Fruit fly (Drosophila melanogaster) whole organism, embryonic: ENCODE data around the gene Ocrl.

Experiments used
- Adf1 ChIP-seq: fragments of 200-800 bp; sonication (Bioruptor generic); IDR thresholded peaks from 2 replicates; pipeline ENCODE4 v1.3.6; 2022; ENCODE audit warnings: missing biosample characterization, missing genetic modification characterization
- Blimp-1 ChIP-seq: fragments of 200-800 bp; sonication (Bioruptor generic); optimal IDR thresholded peaks from 3 replicates; lab custom pipeline; 2018; ENCODE audit warnings: missing biosample characterization, missing genetic modification characterization, mild to moderate bottlenecking, moderate library complexity, missing genetic modification reagents
- CG11085 ChIP-seq: fragments of 200-800 bp; sonication (Bioruptor generic); IDR thresholded peaks from 2 replicates; pipeline ENCODE4 v1.3.6; 2022; ENCODE audit warnings: missing biosample characterization, missing genetic modification characterization
- CG12071 ChIP-seq: fragments of 200-800 bp; sonication (Bioruptor generic); optimal IDR thresholded peaks from 3 replicates; lab custom pipeline; 2018; ENCODE audit warnings: missing biosample characterization, mild to moderate bottlenecking, missing genetic modification characterization
- CG15479 ChIP-seq: fragments of 200-800 bp; sonication (Bioruptor generic); optimal IDR thresholded peaks from 3 replicates; lab custom pipeline; 2019; ENCODE audit warnings: missing biosample characterization, mild to moderate bottlenecking, missing genetic modification characterization, moderate library complexity
- CG2116 ChIP-seq: fragments of 200-800 bp; sonication (Bioruptor generic); optimal IDR thresholded peaks from 3 replicates; lab custom pipeline; 2018; ENCODE audit warnings: missing biosample characterization, mild to moderate bottlenecking, missing genetic modification characterization
- CG2712 ChIP-seq: fragments of 200-800 bp; optimal IDR thresholded peaks from 3 replicates; lab custom pipeline; 2019; ENCODE audit warnings: missing biosample characterization, mild to moderate bottlenecking, missing genetic modification characterization, moderate library complexity
- CG31224 ChIP-seq: fragments of 200-800 bp; sonication (Bioruptor generic); IDR thresholded peaks from 2 replicates; pipeline ENCODE4 v1.3.6; 2022; ENCODE audit warnings: missing biosample characterization, missing genetic modification characterization
- CG3163 ChIP-seq: fragments of 200-800 bp; sonication (Bioruptor generic); optimal IDR thresholded peaks from 3 replicates; lab custom pipeline; 2016; ENCODE audit warnings: missing biosample characterization, missing genetic modification characterization
- CG32767 ChIP-seq: fragments of 200-800 bp; sonication (Bioruptor generic); IDR thresholded peaks from 2 replicates; pipeline ENCODE4 v1.3.6; 2022; ENCODE audit warnings: missing biosample characterization, missing genetic modification characterization
- CG4282 ChIP-seq: fragments of 200-800 bp; sonication (Bioruptor generic); optimal IDR thresholded peaks from 2 replicates; lab custom pipeline; 2016; ENCODE audit warnings: missing biosample characterization, missing genetic modification characterization
- CG4360 ChIP-seq: fragments of 200-800 bp; sonication (Bioruptor generic); IDR thresholded peaks from 2 replicates; pipeline ENCODE4 v1.3.6; 2022; ENCODE audit warnings: missing biosample characterization, missing genetic modification characterization
- CG4617 ChIP-seq: fragments of 200-800 bp; sonication (Bioruptor generic); optimal IDR thresholded peaks from 3 replicates; lab custom pipeline; 2016; ENCODE audit warnings: missing biosample characterization, missing genetic modification characterization, borderline replicate concordance
- CG8359 ChIP-seq: fragments of 200-800 bp; sonication (Bioruptor generic); optimal IDR thresholded peaks from 2 replicates; lab custom pipeline; 2017; ENCODE audit warnings: missing biosample characterization, mild to moderate bottlenecking, missing genetic modification characterization, borderline replicate concordance
- CG8478 ChIP-seq: fragments of >200 bp; optimal IDR thresholded peaks from 2 replicates; lab custom pipeline; 2018
- Dip3 ChIP-seq: fragments of 200-800 bp; sonication (Bioruptor generic); optimal IDR thresholded peaks from 3 replicates; lab custom pipeline; 2016; ENCODE audit warnings: missing biosample characterization, missing genetic modification characterization
- HLHmδ ChIP-seq: fragments of 200-800 bp; sonication (Bioruptor generic); optimal IDR thresholded peaks from 2 replicates; lab custom pipeline; 2018; ENCODE audit warnings: missing biosample characterization, mild to moderate bottlenecking, missing genetic modification characterization, moderate library complexity
- HmgZ ChIP-seq: fragments of 200-800 bp; sonication (Bioruptor generic); optimal IDR thresholded peaks from 2 replicates; lab custom pipeline; 2018; ENCODE audit warnings: missing biosample characterization, mild to moderate bottlenecking, missing genetic modification characterization
- MTF-1 ChIP-seq: fragments of 200-800 bp; sonication (Bioruptor generic); optimal IDR thresholded peaks from 2 replicates; lab custom pipeline; 2018; ENCODE audit warnings: missing biosample characterization, mild to moderate bottlenecking, missing genetic modification characterization, borderline replicate concordance
- NFAT ChIP-seq: fragments of 200-800 bp; sonication (Bioruptor generic); IDR thresholded peaks from 2 replicates; pipeline ENCODE4 v1.3.6; 2022; ENCODE audit warnings: missing biosample characterization, missing genetic modification characterization
- Opbp ChIP-seq: fragments of 200-800 bp; sonication (Bioruptor generic); IDR thresholded peaks from 3 replicates; pipeline ENCODE4 v1.3.6; 2022; ENCODE audit warnings: missing biosample characterization, missing genetic modification characterization; ENCODE audit not compliant: partially characterized antibody
- Pdp1 ChIP-seq, 2 experiments: fragments of 200-800 bp; sonication (Bioruptor generic); optimal IDR thresholded peaks; 3 replicates each; lab custom pipeline; 2016; ENCODE audit warnings: missing biosample characterization in 2 of 2, missing genetic modification characterization in 2 of 2, mild to moderate bottlenecking in 1 of 2, moderate library complexity in 1 of 2
- Scr ChIP-seq: fragments of 200-800 bp; sonication (Bioruptor generic); IDR thresholded peaks from 2 replicates; pipeline ENCODE4 v1.3.6; 2022; ENCODE audit warnings: missing biosample characterization, missing genetic modification characterization; ENCODE audit not compliant: partially characterized antibody
- Sry-δ ChIP-seq: fragments of 200-800 bp; sonication (Bioruptor generic); optimal IDR thresholded peaks from 2 replicates; lab custom pipeline; 2016; ENCODE audit warnings: missing biosample characterization, missing genetic modification characterization
- Stat92E ChIP-seq, 3 experiments: fragments of >200 bp in 2 of 3; fragments of 200-800 bp in 1 of 3; sonication (Bioruptor generic) in 1 of 3; optimal IDR thresholded peaks; 2 replicates each; lab custom pipeline; 2017 to 2019; ENCODE audit warnings: missing biosample characterization in 3 of 3, missing genetic modification characterization in 3 of 3, mild to moderate bottlenecking in 1 of 3, moderate library complexity in 1 of 3
- Trl ChIP-seq, 3 experiments: fragments of >200 bp in 2 of 3; fragments of 200-800 bp in 1 of 3; sonication (Bioruptor generic) in 1 of 3; optimal IDR thresholded peaks; 2 replicates in 1 of 3; 3 replicates in 2 of 3; lab custom pipeline; 2016 to 2017; ENCODE audit warnings: missing biosample characterization in 1 of 3, missing genetic modification characterization in 1 of 3
- YL-1 ChIP-seq: fragments of 200-800 bp; sonication (Bioruptor generic); optimal IDR thresholded peaks from 3 replicates; lab custom pipeline; 2017; ENCODE audit warnings: missing biosample characterization, mild to moderate bottlenecking, missing genetic modification characterization
- abd-A ChIP-seq: fragments of 200-800 bp; sonication (Bioruptor generic); optimal IDR thresholded peaks from 3 replicates; lab custom pipeline; 2019; ENCODE audit warnings: missing biosample characterization, mild to moderate bottlenecking, missing genetic modification characterization, moderate library complexity
- cg ChIP-seq: fragments of 200-800 bp; sonication (Bioruptor generic); optimal IDR thresholded peaks from 3 replicates; lab custom pipeline; 2019; ENCODE audit warnings: missing biosample characterization, mild to moderate bottlenecking, missing genetic modification characterization, moderate library complexity
- ci ChIP-seq: fragments of 200-800 bp; sonication (Bioruptor generic); IDR thresholded peaks from 3 replicates; pipeline ENCODE4 v1.3.6; 2022; ENCODE audit warnings: missing biosample characterization, missing genetic modification characterization
- crol ChIP-seq: fragments of 200-800 bp; sonication (Bioruptor generic); IDR thresholded peaks from 2 replicates; pipeline ENCODE4 v1.3.6; 2022; ENCODE audit warnings: missing biosample characterization, missing genetic modification characterization
- ewg ChIP-seq: fragments of 200-800 bp; sonication (Bioruptor generic); optimal IDR thresholded peaks from 3 replicates; lab custom pipeline; 2017; ENCODE audit warnings: mild to moderate bottlenecking, missing biosample characterization, missing genetic modification reagents, missing genetic modification characterization
- grn ChIP-seq: fragments of 200-800 bp; sonication (Bioruptor generic); optimal IDR thresholded peaks from 3 replicates; lab custom pipeline; 2017; ENCODE audit warnings: missing biosample characterization, missing genetic modification characterization
- insv ChIP-seq, 2 experiments: fragments of 200-800 bp; sonication (Bioruptor generic); optimal IDR thresholded peaks; 3 replicates each; lab custom pipeline; 2016 to 2018; ENCODE audit warnings: missing biosample characterization in 2 of 2, missing genetic modification characterization in 2 of 2
- klu ChIP-seq: fragments of 200-800 bp; sonication (Bioruptor generic); IDR thresholded peaks from 2 replicates; pipeline ENCODE4 v1.3.6; 2022; ENCODE audit warnings: missing biosample characterization, missing genetic modification characterization
- kni ChIP-seq: fragments of 200-800 bp; sonication (Bioruptor generic); optimal IDR thresholded peaks from 3 replicates; lab custom pipeline; 2017; ENCODE audit warnings: mild to moderate bottlenecking, missing biosample characterization, missing genetic modification reagents, missing genetic modification characterization
- lab ChIP-seq: fragments of 200-800 bp; sonication (Bioruptor generic); optimal IDR thresholded peaks from 3 replicates; lab custom pipeline; 2017; ENCODE audit warnings: missing biosample characterization, missing genetic modification characterization, mild to moderate bottlenecking, moderate library complexity, missing genetic modification reagents
- pros ChIP-seq: fragments of 200-800 bp; sonication (Bioruptor generic); optimal IDR thresholded peaks from 3 replicates; lab custom pipeline; 2019; ENCODE audit warnings: missing biosample characterization, mild to moderate bottlenecking, missing genetic modification characterization, moderate library complexity
- pzg ChIP-seq: fragments of 200-800 bp; sonication (Bioruptor generic); optimal IDR thresholded peaks from 3 replicates; lab custom pipeline; 2018; ENCODE audit warnings: missing biosample characterization, mild to moderate bottlenecking, missing genetic modification characterization, moderate library complexity
- sd ChIP-seq: fragments of 200-800 bp; sonication (Bioruptor generic); optimal IDR thresholded peaks from 3 replicates; lab custom pipeline; 2018; ENCODE audit warnings: missing biosample characterization, mild to moderate bottlenecking, missing genetic modification characterization, moderate library complexity
- sisA ChIP-seq: fragments of 200-800 bp; sonication (Bioruptor generic); IDR thresholded peaks from 2 replicates; pipeline ENCODE4 v1.3.6; 2022; ENCODE audit warnings: missing biosample characterization, missing genetic modification characterization
- stwl ChIP-seq: fragments of 200-800 bp; sonication (Bioruptor generic); optimal IDR thresholded peaks from 3 replicates; lab custom pipeline; 2018; ENCODE audit warnings: missing biosample characterization, mild to moderate bottlenecking, missing genetic modification characterization, moderate library complexity
- tll ChIP-seq, 2 experiments: fragments of 200-800 bp in 1 of 2; fragments of >200 bp in 1 of 2; sonication (Bioruptor generic) in 1 of 2; optimal IDR thresholded peaks; 2 replicates each; lab custom pipeline; 2017 to 2019; ENCODE audit warnings: missing biosample characterization in 2 of 2, missing genetic modification characterization in 2 of 2, mild to moderate bottlenecking in 1 of 2, moderate library complexity in 1 of 2
- trem ChIP-seq: fragments of 200-800 bp; optimal IDR thresholded peaks from 3 replicates; lab custom pipeline; 2019; ENCODE audit warnings: missing biosample characterization, mild to moderate bottlenecking, missing genetic modification characterization, moderate library complexity
- unc-4 ChIP-seq: fragments of 200-800 bp; sonication (Bioruptor generic); IDR thresholded peaks from 2 replicates; pipeline ENCODE4 v1.3.6; 2022; ENCODE audit warnings: missing biosample characterization, missing genetic modification characterization; ENCODE audit not compliant: partially characterized antibody
- vvl ChIP-seq: fragments of 200-800 bp; sonication (Bioruptor generic); IDR thresholded peaks from 2 replicates; pipeline ENCODE4 v1.3.6; 2022; ENCODE audit warnings: missing biosample characterization, missing genetic modification characterization
- zfh1 ChIP-seq: fragments of 200-800 bp; sonication (Bioruptor generic); IDR thresholded peaks from 3 replicates; pipeline ENCODE4 v1.3.6; 2022; ENCODE audit warnings: missing biosample characterization, missing genetic modification characterization

Ocrl gene

DNA sequence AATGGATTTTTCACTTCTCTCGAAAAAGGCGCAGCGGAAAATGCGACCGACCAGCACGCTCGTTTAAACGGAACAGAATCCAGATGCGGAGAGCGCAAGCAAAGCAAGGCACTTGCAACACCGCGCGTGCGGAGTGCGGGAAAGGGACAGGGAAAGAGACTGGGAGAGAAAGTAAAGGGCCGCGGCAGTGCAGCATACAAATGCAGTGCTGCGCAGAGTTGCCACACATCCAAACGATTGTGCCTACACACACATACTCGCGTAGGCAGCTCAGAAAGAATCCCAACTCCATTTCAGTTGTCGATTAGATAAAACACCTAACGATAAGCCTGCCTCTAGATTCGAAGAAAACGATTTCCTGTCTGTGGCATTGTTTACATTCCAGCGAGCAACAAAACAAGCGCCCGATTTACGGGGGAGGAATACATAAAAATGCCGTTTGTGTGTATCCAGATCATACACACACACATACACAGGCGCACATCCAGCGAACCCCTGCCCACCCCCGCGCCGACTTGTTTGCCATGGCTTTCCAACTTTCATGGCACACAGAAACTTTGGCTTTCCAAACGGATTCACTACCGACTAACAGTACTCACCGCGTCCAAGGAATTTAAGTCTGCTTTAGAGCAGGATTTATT lies 23.2 kb upstream of the Ocrl start:
- peak; percentile 17; the same call in 1 of the 2 replicates for TF ChIP-seq vvl (GFP tag; lab: Robert Waterston, UW)
- TF ChIP-seq ci (GFP tag; lab: Robert Waterston, UW): peak; percentile 53; the same call in 2 of the 3 replicates
- no peak for TF ChIP-seq zfh1 (GFP tag; lab: Robert Waterston, UW)
- TF ChIP-seq klu (GFP tag; lab: Robert Waterston, UW): peak; percentile 46; the same call in 1 of the 2 replicates
- TF ChIP-seq grn (GFP tag; lab: Kevin White, UChicago): peak; percentile 86
- no peak for TF ChIP-seq MTF-1 (GFP tag; lab: Kevin White, UChicago)
- peak; percentile 99 for TF ChIP-seq CG15479 (GFP tag; lab: Kevin White, UChicago)
- TF ChIP-seq stwl: peak; percentile 10
- no peak for TF ChIP-seq sisA (GFP tag; lab: Robert Waterston, UW)
- peak; percentile 36 for TF ChIP-seq HLHmδ (GFP tag; lab: Kevin White, UChicago)
- TF ChIP-seq tll (GFP tag; optimal IDR thresholded peaks at IDR 0.05; lab: Kevin White, UChicago): no peak
- no peak for TF ChIP-seq CG11085
- TF ChIP-seq YL-1 (GFP tag; lab: Kevin White, UChicago): peak; percentile 43
- no peak for TF ChIP-seq Opbp (GFP tag; lab: Robert Waterston, UW)
- peak; percentile 59 for TF ChIP-seq ewg
- TF ChIP-seq CG12071: no peak
- TF ChIP-seq Stat92E (GFP tag; optimal IDR thresholded peaks at IDR 0.05; lab: Kevin White, UChicago): peak in 1 of 3 experiments; percentile 61
- peak; percentile 88 for TF ChIP-seq pros (GFP tag; lab: Kevin White, UChicago)
- peak; percentile 9 for TF ChIP-seq CG3163 (GFP tag; lab: Kevin White, UChicago)
- peak; percentile 36 for TF ChIP-seq CG4617 (GFP tag; lab: Kevin White, UChicago)
- TF ChIP-seq NFAT (GFP tag; lab: Robert Waterston, UW): no peak
- no peak for TF ChIP-seq Dip3 (GFP tag; lab: Kevin White, UChicago)
- peak; percentile 87 for TF ChIP-seq crol (GFP tag; lab: Robert Waterston, UW)
- no peak for TF ChIP-seq CG2712
- no peak for TF ChIP-seq CG31224 (GFP tag; lab: Robert Waterston, UW)
- TF ChIP-seq kni (GFP tag; lab: Kevin White, UChicago): peak; percentile 97
- TF ChIP-seq insv (GFP tag; optimal IDR thresholded peaks at IDR 0.05; lab: Kevin White, UChicago): peak in 1 of 2 experiments; percentile 22
- TF ChIP-seq CG2116 (GFP tag; lab: Kevin White, UChicago): peak; percentile 9
- TF ChIP-seq Sry-δ: no peak
- TF ChIP-seq CG8359: peak; percentile 21
- TF ChIP-seq Blimp-1 (GFP tag; lab: Kevin White, UChicago): peak; percentile 47
- TF ChIP-seq abd-A (tag; lab: Kevin White, UChicago): peak; percentile 43
- TF ChIP-seq sd (tag; lab: Kevin White, UChicago): peak; percentile 97
- TF ChIP-seq Trl (optimal IDR thresholded peaks at IDR 0.05; lab: Kevin White, UChicago): peak; percentile 9 to 53
- no peak for TF ChIP-seq Trl (GFP tag; optimal IDR thresholded peaks at IDR 0.05; lab: Kevin White, UChicago)
- TF ChIP-seq trem: peak; percentile 13
- TF ChIP-seq CG4282 (GFP tag; lab: Kevin White, UChicago): no peak
- 0 out of 2 replicates have a peak, but pooled peaks have one; percentile 21 for TF ChIP-seq Scr (GFP tag; lab: Robert Waterston, UW)
- 0 out of 2 replicates have a peak, but pooled peaks have one; percentile 12 for TF ChIP-seq Adf1 (GFP tag; lab: Robert Waterston, UW)
- TF ChIP-seq pzg (GFP tag; lab: Kevin White, UChicago): peak; percentile 16
- peak; percentile 42; the same call in 1 of the 2 replicates for TF ChIP-seq CG4360
- no peak for TF ChIP-seq Pdp1 (GFP tag; optimal IDR thresholded peaks at IDR 0.05; lab: Kevin White, UChicago)
- TF ChIP-seq CG8478: peak; percentile 80
- TF ChIP-seq cg: peak; percentile 88
- peak; percentile 40; the same call in 1 of the 2 replicates for TF ChIP-seq unc-4
- no peak for TF ChIP-seq lab (GFP tag; lab: Kevin White, UChicago)
- TF ChIP-seq HmgZ (tag; lab: Kevin White, UChicago): peak; percentile 19
- peak; percentile 94 for TF ChIP-seq CG32767
